Worm (Caenorhabditis elegans) whole organism, midembryonic: Measurements from ENCODE around the gene ZK1320.2.

Experiments used
- T22C8.4 ChIP-seq: fragments of 200-800 bp; sonication (Bioruptor generic); IDR thresholded peaks from 2 replicates; pipeline ENCODE4 v1.3.6; 2022; ENCODE audit warnings: missing genetic modification characterization, missing compliant biosample characterization
- ztf-23 ChIP-seq: fragments of 200-800 bp; sonication (Bioruptor generic); IDR thresholded peaks from 2 replicates; pipeline ENCODE4 v1.3.6; 2022; ENCODE audit warnings: missing genetic modification reagents, missing genetic modification characterization, missing compliant biosample characterization
- ztf-29 ChIP-seq: fragments of 200-800 bp; sonication (Bioruptor generic); IDR thresholded peaks from 2 replicates; pipeline ENCODE4 v1.3.6; 2022; ENCODE audit warnings: missing genetic modification reagents, missing genetic modification characterization, missing compliant biosample characterization

ce11 chrII:9682044-9682443 lies 23.2 kb upstream of the ZK1320.2 start:
- no peak for TF ChIP-seq T22C8.4 (GFP tag; lab: Robert Waterston, UW)
- no peak for TF ChIP-seq ztf-29 (GFP tag; lab: Robert Waterston, UW)
- TF ChIP-seq ztf-23 (GFP tag; lab: Robert Waterston, UW) = no peak
